Worm (Caenorhabditis elegans): ENCODE results near the gene ogdh-1.

Gene ogdh-1

DNA sequence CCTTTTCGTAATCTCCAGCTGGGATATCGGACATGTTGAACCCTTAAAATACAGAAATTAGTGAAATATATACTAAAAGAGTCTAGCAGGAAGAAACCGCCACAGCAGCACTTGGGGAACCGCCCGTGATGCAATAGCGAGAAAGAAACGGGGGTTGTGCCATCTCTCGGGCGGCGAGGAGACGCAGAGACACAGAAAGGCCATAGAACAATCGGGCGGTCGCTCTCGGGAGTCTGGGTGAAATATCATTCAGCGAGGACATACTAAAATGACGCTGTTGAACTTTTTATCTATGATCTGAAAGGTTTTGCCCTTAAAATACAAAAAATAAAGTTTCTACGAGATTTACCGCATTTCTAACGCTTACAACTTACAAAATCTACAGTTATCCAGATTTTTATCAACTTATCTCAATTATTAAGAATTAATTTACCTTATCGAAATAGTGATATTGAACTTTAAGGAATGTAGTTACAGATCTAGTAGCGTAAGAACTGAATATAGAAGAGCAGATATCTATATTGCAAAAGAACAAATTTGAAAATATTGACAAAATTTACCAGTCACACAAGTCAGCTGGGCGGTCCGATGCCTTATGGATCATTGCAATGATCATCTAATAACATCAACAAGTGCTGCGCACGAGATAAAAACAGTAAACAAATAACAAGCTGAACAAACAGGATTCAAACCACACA, 44.7 kb upstream of the ogdh-1 start, which contains the start of gene cyc-2.1 (continued):
- peak; percentile 7 for TF ChIP-seq ref-2 (tag; optimal IDR thresholded peaks at IDR 0.05)
- TF ChIP-seq dmd-4 (tag; optimal IDR thresholded peaks at IDR 0.05; ENCODE audit: borderline replicate concordance), result no peak
- TF ChIP-seq ceh-18 (tag; optimal IDR thresholded peaks at IDR 0.05), result peak; percentile 15
- no peak for TF ChIP-seq ztf-16 (tag; optimal IDR thresholded peaks at IDR 0.05)
- no peak for TF ChIP-seq unc-42 (tag; optimal IDR thresholded peaks at IDR 0.05)
- TF ChIP-seq ceh-34 (tag; optimal IDR thresholded peaks at IDR 0.05), result peak; percentile 37
- peak; percentile 43 for TF ChIP-seq ceh-31 (tag; optimal IDR thresholded peaks at IDR 0.05)
- peak; percentile 62 for TF ChIP-seq elt-2 (tag; optimal IDR thresholded peaks at IDR 0.05)
- TF ChIP-seq pqm-1 (tag; optimal IDR thresholded peaks at IDR 0.05), result peak; percentile 6
- no peak for TF ChIP-seq hlh-15 (tag; optimal IDR thresholded peaks at IDR 0.05)
- TF ChIP-seq lin-11 (tag; optimal IDR thresholded peaks at IDR 0.05), result no peak
- TF ChIP-seq ceh-14 (tag; optimal IDR thresholded peaks at IDR 0.05), result no peak
- TF ChIP-seq nfya-1 (tag; optimal IDR thresholded peaks at IDR 0.05), result peak; percentile 62
- no peak for TF ChIP-seq hlh-30 (tag; optimal IDR thresholded peaks at IDR 0.05; ENCODE audit: insufficient read depth)
- TF ChIP-seq tbx-7 (tag; optimal IDR thresholded peaks at IDR 0.05), result no peak
- TF ChIP-seq rnt-1 (tag; optimal IDR thresholded peaks at IDR 0.05), result peak; percentile 45
- TF ChIP-seq pha-2 (tag; optimal IDR thresholded peaks at IDR 0.05), result peak; percentile 28
- no peak for TF ChIP-seq F13H6.1 (tag; optimal IDR thresholded peaks at IDR 0.05)
- TF ChIP-seq eyg-1 (tag; optimal IDR thresholded peaks at IDR 0.05), result no peak
- peak; percentile 22 for TF ChIP-seq unc-55 (GFP tag; optimal IDR thresholded peaks at IDR 0.05)
- no peak for TF ChIP-seq hlh-8 (tag; optimal IDR thresholded peaks at IDR 0.05)

ce11 chrIV:4747553-4747952, 43.7 kb upstream of the ogdh-1 start, which contains the start of gene tctn-1:
Gene tctn-1, minus strand, starts transcription at chrIV:4747832.
- no peak for TF ChIP-seq ceh-30 (tag; optimal IDR thresholded peaks at IDR 0.05)

DNA sequence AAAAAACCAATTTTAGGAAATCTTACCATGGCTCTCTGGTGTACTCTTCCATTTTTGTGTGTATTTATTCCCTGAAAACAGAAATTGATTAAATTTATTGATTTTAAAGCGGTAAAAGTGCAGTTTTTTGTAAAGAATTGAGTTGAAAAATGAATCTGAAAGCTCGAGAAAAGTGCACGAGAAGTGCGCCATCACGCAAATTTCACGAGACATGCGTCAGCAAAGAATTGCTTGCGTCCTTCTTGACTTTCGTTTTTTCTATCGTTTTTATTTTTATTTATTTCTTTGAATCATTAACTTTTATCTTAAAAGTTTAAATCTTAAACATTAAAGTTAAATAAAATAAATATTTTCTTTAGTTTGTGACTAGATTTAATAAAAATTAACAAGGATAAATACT, 41.6 kb upstream of the ogdh-1 start, which contains the start of gene timm-17B.1:
Gene timm-17B.1, minus strand, starts transcription at position 71 of the 400 bp plus-strand sequence.
- TF ChIP-seq madf-2 (tag; optimal IDR thresholded peaks at IDR 0.05) (no peak), fkh-6 (tag; optimal IDR thresholded peaks at IDR 0.05) (no peak), sox-4 (tag; optimal IDR thresholded peaks at IDR 0.05) (peak; percentile 6), pha-2 (tag; optimal IDR thresholded peaks at IDR 0.05) (no peak), lim-6 (tag; optimal IDR thresholded peaks at IDR 0.05) (no peak), zip-5 (tag; optimal IDR thresholded peaks at IDR 0.05) (no peak), fax-1 (tag; optimal IDR thresholded peaks at IDR 0.05) (no peak), pag-3 (tag; optimal IDR thresholded peaks at IDR 0.05; ENCODE audit: borderline replicate concordance) (no peak), unc-55 (GFP tag; optimal IDR thresholded peaks at IDR 0.05) (no peak), lin-11 (tag; optimal IDR thresholded peaks at IDR 0.05) (no peak), ceh-34 (tag; optimal IDR thresholded peaks at IDR 0.05) (no peak), unc-42 (tag; optimal IDR thresholded peaks at IDR 0.05) (no peak), ceh-18 (tag; optimal IDR thresholded peaks at IDR 0.05) (no peak), hlh-8 (tag; optimal IDR thresholded peaks at IDR 0.05) (no peak), syd-9 (tag; optimal IDR thresholded peaks at IDR 0.05) (no peak), ceh-14 (tag; optimal IDR thresholded peaks at IDR 0.05) (no peak), dmd-4 (tag; optimal IDR thresholded peaks at IDR 0.05; ENCODE audit: borderline replicate concordance) (no peak), sox-2 (GFP tag; IDR thresholded peaks at IDR 0.05) (no peak), ref-2 (tag; optimal IDR thresholded peaks at IDR 0.05) (no peak), unc-3 (GFP tag; conservative IDR thresholded peaks at IDR 0.05) (no peak), unc-3 (tag; optimal IDR thresholded peaks at IDR 0.05) (no peak), dve-1 (tag; optimal IDR thresholded peaks at IDR 0.05) (no peak), eyg-1 (tag; optimal IDR thresholded peaks at IDR 0.05) (no peak), fkh-10 (GFP tag; optimal IDR thresholded peaks at IDR 0.05) (no peak), ceh-31 (tag; optimal IDR thresholded peaks at IDR 0.05) (no peak), pax-1 (tag; optimal IDR thresholded peaks at IDR 0.05) (no peak), pros-1 (tag; optimal IDR thresholded peaks at IDR 0.05) (no peak), pqm-1 (tag; optimal IDR thresholded peaks at IDR 0.05) (no peak), nhr-11 (tag; optimal IDR thresholded peaks at IDR 0.05) (no peak), ttx-3 (tag; optimal IDR thresholded peaks at IDR 0.05) (peak; percentile 36), nfya-1 (tag; optimal IDR thresholded peaks at IDR 0.05) (peak; percentile 35), elt-2 (tag; optimal IDR thresholded peaks at IDR 0.05) (peak; percentile 42), hlh-6 (tag; optimal IDR thresholded peaks at IDR 0.05) (no peak), rnt-1 (tag; optimal IDR thresholded peaks at IDR 0.05) (no peak), ceh-19 (GFP tag; optimal IDR thresholded peaks at IDR 0.05) (no peak), C38D4.7 (GFP tag; optimal IDR thresholded peaks at IDR 0.05) (no peak)

All from whole organism, late embryonic.